Fruit fly (Drosophila melanogaster) whole organism, embryonic: Measurements from ENCODE around the gene wrm2.

Experiments
- CG10959 ChIP-seq: fragments of 200-800 bp; sonication (Bioruptor generic); IDR thresholded peaks from 2 replicates; pipeline ENCODE4 v1.3.6; 2022; ENCODE audit warnings: missing biosample characterization, missing genetic modification characterization
- CG12219 ChIP-seq: fragments of 200-800 bp; sonication (Bioruptor generic); optimal IDR thresholded peaks from 3 replicates; lab custom pipeline; 2018; ENCODE audit warnings: missing biosample characterization, mild to moderate bottlenecking, missing genetic modification characterization
- CG12659 ChIP-seq: fragments of 200-800 bp; sonication (Bioruptor generic); optimal IDR thresholded peaks from 3 replicates; lab custom pipeline; 2017; ENCODE audit warnings: mild to moderate bottlenecking, missing biosample characterization, missing genetic modification reagents, missing genetic modification characterization
- CG12744 ChIP-seq: fragments of 200-800 bp; sonication (Bioruptor generic); optimal IDR thresholded peaks from 2 replicates; lab custom pipeline; 2016; ENCODE audit warnings: missing biosample characterization, missing genetic modification characterization
- CG12942 ChIP-seq: fragments of 200-800 bp; sonication (Bioruptor generic); optimal IDR thresholded peaks from 3 replicates; lab custom pipeline; 2016; ENCODE audit warnings: missing biosample characterization, missing genetic modification characterization
- CG13123 ChIP-seq: fragments of 200-800 bp; sonication (Bioruptor generic); optimal IDR thresholded peaks from 2 replicates; lab custom pipeline; 2016; ENCODE audit warnings: missing biosample characterization, missing genetic modification characterization
- CG17186 ChIP-seq: fragments of 200-800 bp; sonication (Bioruptor generic); optimal IDR thresholded peaks from 3 replicates; lab custom pipeline; 2017; ENCODE audit warnings: missing biosample characterization, missing genetic modification reagents, missing genetic modification characterization
- CG18619 ChIP-seq: fragments of 200-800 bp; sonication (Bioruptor generic); optimal IDR thresholded peaks from 3 replicates; lab custom pipeline; 2017; ENCODE audit warnings: missing biosample characterization, mild to moderate bottlenecking, missing genetic modification characterization
- CG2678 ChIP-seq: fragments of 200-800 bp; sonication (Bioruptor generic); optimal IDR thresholded peaks from 3 replicates; lab custom pipeline; 2019; ENCODE audit warnings: missing biosample characterization, mild to moderate bottlenecking, missing genetic modification characterization, moderate library complexity
- CG2875 ChIP-seq: fragments of 200-800 bp; sonication (Bioruptor generic); optimal IDR thresholded peaks from 2 replicates; lab custom pipeline; 2017; ENCODE audit warnings: missing biosample characterization, mild to moderate bottlenecking, missing genetic modification characterization, missing genetic modification reagents
- CG31441 ChIP-seq: fragments of 200-800 bp; sonication (Bioruptor generic); IDR thresholded peaks from 2 replicates; pipeline ENCODE4 v1.3.6; 2022; ENCODE audit warnings: missing biosample characterization, missing genetic modification characterization
- CG32532 ChIP-seq: fragments of 200-800 bp; sonication (Bioruptor generic); IDR thresholded peaks from 2 replicates; pipeline ENCODE4 v1.3.6; 2022; ENCODE audit warnings: missing biosample characterization, missing genetic modification characterization
- CG42726 ChIP-seq: fragments of 200-800 bp; sonication (Bioruptor generic); IDR thresholded peaks from 2 replicates; pipeline ENCODE4 v1.3.6; 2022; ENCODE audit warnings: missing biosample characterization, missing genetic modification characterization; ENCODE audit not compliant: partially characterized antibody
- CG4424 ChIP-seq: fragments of 200-800 bp; sonication (Bioruptor generic); optimal IDR thresholded peaks from 3 replicates; lab custom pipeline; 2016; ENCODE audit warnings: missing biosample characterization, missing genetic modification characterization
- CG4617 ChIP-seq: fragments of 200-800 bp; sonication (Bioruptor generic); optimal IDR thresholded peaks from 3 replicates; lab custom pipeline; 2016; ENCODE audit warnings: missing biosample characterization, missing genetic modification characterization, borderline replicate concordance
- CG7271 ChIP-seq: fragments of 200-800 bp; sonication (Bioruptor generic); optimal IDR thresholded peaks from 2 replicates; lab custom pipeline; 2018; ENCODE audit warnings: missing biosample characterization, mild to moderate bottlenecking, missing genetic modification characterization, moderate library complexity
- CG7963 ChIP-seq: fragments of 200-800 bp; sonication (Bioruptor generic); IDR thresholded peaks from 3 replicates; pipeline ENCODE4 v1.3.6; 2022; ENCODE audit warnings: missing biosample characterization, missing genetic modification characterization; ENCODE audit not compliant: partially characterized antibody
- CG8089 ChIP-seq: fragments of 200-800 bp; sonication (Bioruptor generic); optimal IDR thresholded peaks from 3 replicates; lab custom pipeline; 2016; ENCODE audit warnings: missing biosample characterization, missing genetic modification characterization
- CG9437 ChIP-seq: fragments of 200-800 bp; sonication (Bioruptor generic); optimal IDR thresholded peaks from 2 replicates; lab custom pipeline; 2018; ENCODE audit warnings: missing biosample characterization, mild to moderate bottlenecking, missing genetic modification characterization
- CG9727 ChIP-seq: fragments of 200-800 bp; sonication (Bioruptor generic); optimal IDR thresholded peaks from 3 replicates; lab custom pipeline; 2017; ENCODE audit warnings: missing biosample characterization, mild to moderate bottlenecking, missing genetic modification characterization
- Chrac-16 ChIP-seq: fragments of 200-800 bp; sonication (Bioruptor generic); optimal IDR thresholded peaks from 3 replicates; lab custom pipeline; 2016; ENCODE audit warnings: missing biosample characterization, missing genetic modification characterization
- CoRest ChIP-seq: fragments of 200-800 bp; sonication (Bioruptor generic); optimal IDR thresholded peaks from 3 replicates; lab custom pipeline; 2018; ENCODE audit warnings: missing biosample characterization, mild to moderate bottlenecking, missing genetic modification characterization, moderate library complexity
- D ChIP-seq, 2 experiments: fragments of 200-800 bp in 1 of 2; fragments of >200 bp in 1 of 2; sonication (Bioruptor generic) in 1 of 2; optimal IDR thresholded peaks; 2 replicates in 1 of 2; 3 replicates in 1 of 2; lab custom pipeline; 2017; ENCODE audit warnings: mild to moderate bottlenecking in 1 of 2, missing biosample characterization in 1 of 2, missing genetic modification characterization in 1 of 2, missing genetic modification reagents in 1 of 2
- Dll ChIP-seq: fragments of 200-800 bp; sonication (Bioruptor generic); IDR thresholded peaks from 4 replicates; pipeline ENCODE4 v1.3.6; 2022; ENCODE audit warnings: missing biosample characterization, missing genetic modification characterization; ENCODE audit not compliant: partially characterized antibody
- Dref ChIP-seq: fragments of 200-800 bp; sonication (Bioruptor generic); IDR thresholded peaks from 2 replicates; pipeline ENCODE4 v1.3.6; 2022; ENCODE audit warnings: missing biosample characterization, missing genetic modification characterization
- Hr51 ChIP-seq, 2 experiments: fragments of 200-800 bp; sonication (Bioruptor generic); optimal IDR thresholded peaks; 2 replicates in 1 of 2; 3 replicates in 1 of 2; lab custom pipeline; 2016 to 2018; ENCODE audit warnings: missing biosample characterization in 2 of 2, missing genetic modification characterization in 2 of 2, mild to moderate bottlenecking in 1 of 2, moderate library complexity in 1 of 2
- MTF-1 ChIP-seq: fragments of 200-800 bp; sonication (Bioruptor generic); optimal IDR thresholded peaks from 2 replicates; lab custom pipeline; 2018; ENCODE audit warnings: missing biosample characterization, mild to moderate bottlenecking, missing genetic modification characterization, borderline replicate concordance
- NFAT ChIP-seq: fragments of 200-800 bp; sonication (Bioruptor generic); IDR thresholded peaks from 2 replicates; pipeline ENCODE4 v1.3.6; 2022; ENCODE audit warnings: missing biosample characterization, missing genetic modification characterization
- Opbp ChIP-seq: fragments of 200-800 bp; sonication (Bioruptor generic); IDR thresholded peaks from 3 replicates; pipeline ENCODE4 v1.3.6; 2022; ENCODE audit warnings: missing biosample characterization, missing genetic modification characterization; ENCODE audit not compliant: partially characterized antibody
- Ravus ChIP-seq: fragments of 200-800 bp; sonication (Bioruptor generic); IDR thresholded peaks from 2 replicates; pipeline ENCODE4 v1.3.6; 2022; ENCODE audit warnings: missing biosample characterization, missing genetic modification characterization
- Sry-δ ChIP-seq: fragments of 200-800 bp; sonication (Bioruptor generic); optimal IDR thresholded peaks from 2 replicates; lab custom pipeline; 2016; ENCODE audit warnings: missing biosample characterization, missing genetic modification characterization
- Taf1 ChIP-seq: fragments of 200-800 bp; sonication (Bioruptor generic); IDR thresholded peaks from 2 replicates; pipeline ENCODE4 v1.3.6; 2022; ENCODE audit warnings: missing biosample characterization, missing genetic modification characterization
- Xrp1 ChIP-seq: fragments of 200-800 bp; sonication (Bioruptor generic); IDR thresholded peaks from 2 replicates; pipeline ENCODE4 v1.3.6; 2022; ENCODE audit warnings: missing biosample characterization, missing genetic modification characterization
- amos ChIP-seq: fragments of 200-800 bp; sonication (Bioruptor generic); IDR thresholded peaks from 2 replicates; pipeline ENCODE4 v1.3.6; 2022; ENCODE audit warnings: missing biosample characterization, missing genetic modification characterization; ENCODE audit not compliant: partially characterized antibody
- ara ChIP-seq: fragments of 200-800 bp; sonication (Bioruptor generic); IDR thresholded peaks from 2 replicates; pipeline ENCODE4 v1.3.6; 2022; ENCODE audit warnings: missing biosample characterization, missing genetic modification characterization
- cato ChIP-seq: fragments of 200-800 bp; sonication (Bioruptor generic); optimal IDR thresholded peaks from 2 replicates; lab custom pipeline; 2016; ENCODE audit warnings: missing biosample characterization, missing genetic modification characterization, borderline replicate concordance
- crol ChIP-seq: fragments of 200-800 bp; sonication (Bioruptor generic); IDR thresholded peaks from 2 replicates; pipeline ENCODE4 v1.3.6; 2022; ENCODE audit warnings: missing biosample characterization, missing genetic modification characterization
- gfzf ChIP-seq: fragments of 200-800 bp; sonication (Bioruptor generic); optimal IDR thresholded peaks from 2 replicates; lab custom pipeline; 2016; ENCODE audit warnings: missing biosample characterization, mild to moderate bottlenecking, missing genetic modification characterization, moderate library complexity
- inv ChIP-seq: fragments of 200-800 bp; sonication (Bioruptor generic); IDR thresholded peaks from 2 replicates; pipeline ENCODE4 v1.3.6; 2022; ENCODE audit warnings: missing biosample characterization, missing genetic modification characterization; ENCODE audit not compliant: partially characterized antibody
- jigr1 ChIP-seq: fragments of 200-800 bp; sonication (Bioruptor generic); IDR thresholded peaks from 3 replicates; pipeline ENCODE4 v1.3.6; 2022; ENCODE audit warnings: missing biosample characterization, missing genetic modification characterization
- lov ChIP-seq, 2 experiments: fragments of 200-800 bp in 1 of 2; fragments of >200 bp in 1 of 2; sonication (Bioruptor generic) in 1 of 2; IDR thresholded peaks in 1 of 2; optimal IDR thresholded peaks in 1 of 2; 2 replicates in 1 of 2; 3 replicates in 1 of 2; pipeline versions ENCODE4 v1.3.6 to Lab custom; 2017 to 2022; ENCODE audit warnings: missing biosample characterization in 1 of 2, missing genetic modification characterization in 1 of 2
- prd ChIP-seq, 3 experiments: fragments of >200 bp in 2 of 3; fragments of 200-800 bp in 1 of 3; sonication (Bioruptor generic) in 1 of 3; optimal IDR thresholded peaks in 2 of 3; IDR thresholded peaks in 1 of 3; 2 replicates in 2 of 3; 3 replicates in 1 of 3; pipeline versions ENCODE4 v1.3.6 to Lab custom; 2017 to 2022; ENCODE audit warnings: missing biosample characterization in 1 of 3, missing genetic modification characterization in 1 of 3
- sna ChIP-seq: fragments of 200-800 bp; sonication (Bioruptor generic); IDR thresholded peaks from 2 replicates; pipeline ENCODE4 v1.3.6; 2022; ENCODE audit warnings: missing biosample characterization, missing genetic modification characterization; ENCODE audit not compliant: partially characterized antibody
- sob ChIP-seq: fragments of 200-800 bp; sonication (Bioruptor generic); IDR thresholded peaks from 2 replicates; pipeline ENCODE4 v1.3.6; 2022; ENCODE audit warnings: missing biosample characterization, missing genetic modification characterization
- stwl ChIP-seq: fragments of 200-800 bp; sonication (Bioruptor generic); optimal IDR thresholded peaks from 3 replicates; lab custom pipeline; 2018; ENCODE audit warnings: missing biosample characterization, mild to moderate bottlenecking, missing genetic modification characterization, moderate library complexity
- unpg ChIP-seq: fragments of 200-800 bp; sonication (Bioruptor generic); optimal IDR thresholded peaks from 3 replicates; lab custom pipeline; 2018; ENCODE audit warnings: missing biosample characterization, mild to moderate bottlenecking, missing genetic modification characterization, moderate library complexity

The wrm2 gene

dm6 chr3L:7360324-7360852 is 25.4 kb upstream of the wrm2 start, which contains the start of gene Sec63 (continued):
- peak; percentile 38 for TF ChIP-seq Chrac-16 (GFP tag; lab: Kevin White, UChicago)
- TF ChIP-seq Taf1 (GFP tag; lab: Robert Waterston, UW): peak; percentile 48; the same call in 1 of the 2 replicates
- TF ChIP-seq CG31441 (GFP tag; lab: Robert Waterston, UW): peak; percentile 51; the same call in 1 of the 2 replicates
- TF ChIP-seq CG2678: peak; percentile 63
- peak; percentile 56 for TF ChIP-seq crol (GFP tag; lab: Robert Waterston, UW)
- peak; percentile 76 for TF ChIP-seq CG12659 (GFP tag; lab: Kevin White, UChicago)
- peak; percentile 43 for TF ChIP-seq CG4617 (GFP tag; lab: Kevin White, UChicago)
- TF ChIP-seq stwl: peak; percentile 90
- TF ChIP-seq CG12219 (GFP tag; lab: Kevin White, UChicago): no peak
- TF ChIP-seq CG17186 (GFP tag; lab: Kevin White, UChicago): peak; percentile 41
- no peak for TF ChIP-seq prd (optimal IDR thresholded peaks at IDR 0.05; lab: Kevin White, UChicago)
- TF ChIP-seq prd (GFP tag; IDR thresholded peaks at IDR 0.05; lab: Robert Waterston, UW): peak; percentile 77
- no peak for TF ChIP-seq CG12744
- TF ChIP-seq CG9727 (GFP tag; lab: Kevin White, UChicago): peak; percentile 20
- peak; percentile 36 for TF ChIP-seq cato
- peak; percentile 95 for TF ChIP-seq Dref (GFP tag; lab: Robert Waterston, UW)
- peak; percentile 92 for TF ChIP-seq amos (GFP tag; lab: Robert Waterston, UW)
- peak; percentile 94 for TF ChIP-seq CG42726 (GFP tag; lab: Robert Waterston, UW)
- TF ChIP-seq unpg (GFP tag; lab: Kevin White, UChicago): peak; percentile 53
- peak; percentile 77 for TF ChIP-seq Sry-δ (GFP tag; lab: Kevin White, UChicago)
- TF ChIP-seq Opbp (GFP tag; lab: Robert Waterston, UW): peak; percentile 88
- TF ChIP-seq CG13123: peak; percentile 46
- 0 out of 2 replicates have a peak, but pooled peaks have one; percentile 9 for TF ChIP-seq Ravus
- TF ChIP-seq CG12942 (GFP tag; lab: Kevin White, UChicago): peak; percentile 13
- 0 out of 2 replicates have a peak, but pooled peaks have one; percentile 14 for TF ChIP-seq CG10959 (GFP tag; lab: Robert Waterston, UW)
- peak; percentile 74 for TF ChIP-seq Dll (GFP tag; lab: Robert Waterston, UW)
- TF ChIP-seq jigr1 (GFP tag; lab: Robert Waterston, UW): no peak
- TF ChIP-seq CG32532 (GFP tag; lab: Robert Waterston, UW): peak; percentile 61
- peak; percentile 71 for TF ChIP-seq Xrp1
- no peak for TF ChIP-seq CG9437 (GFP tag; lab: Kevin White, UChicago)
- peak; percentile 35 for TF ChIP-seq CG18619 (GFP tag; lab: Kevin White, UChicago)
- peak; percentile 78 for TF ChIP-seq sna (GFP tag; lab: Robert Waterston, UW)
- peak; percentile 34 for TF ChIP-seq CoRest
- peak; percentile 67 for TF ChIP-seq NFAT (GFP tag; lab: Robert Waterston, UW)
- TF ChIP-seq CG8089 (GFP tag; lab: Kevin White, UChicago): no peak
- TF ChIP-seq Hr51 (GFP tag; optimal IDR thresholded peaks at IDR 0.05; lab: Kevin White, UChicago): peak; percentile 47 to 49
- peak; percentile 93 for TF ChIP-seq CG7963
- TF ChIP-seq gfzf (GFP tag; lab: Kevin White, UChicago): peak; percentile 13
- TF ChIP-seq CG2875: no peak
- TF ChIP-seq lov (optimal IDR thresholded peaks at IDR 0.05; lab: Kevin White, UChicago): no peak
- 0 out of 3 replicates have a peak, but pooled peaks have one; percentile 54 for TF ChIP-seq lov (GFP tag; IDR thresholded peaks at IDR 0.05; lab: Robert Waterston, UW)
- peak; percentile 25; the same call in 1 of the 2 replicates for TF ChIP-seq ara
- no peak for TF ChIP-seq D (optimal IDR thresholded peaks at IDR 0.05; lab: Kevin White, UChicago)
- TF ChIP-seq D (GFP tag; optimal IDR thresholded peaks at IDR 0.05; lab: Kevin White, UChicago): peak; percentile 3
- peak; percentile 45 for TF ChIP-seq CG4424
- TF ChIP-seq CG7271: no peak
- no peak for TF ChIP-seq MTF-1
- peak; percentile 75 for TF ChIP-seq inv (GFP tag; lab: Robert Waterston, UW)
- TF ChIP-seq sob: peak; percentile 19; the same call in 1 of the 2 replicates
